Worm (Caenorhabditis elegans): Measurements from ENCODE around the gene T07C12.10.
"Not testable (repeated sequence)": the region's sequence is repeated elsewhere in the genome, so short reads cannot be mapped to it uniquely, and the experiment has no call there.

The T07C12.10 gene

DNA sequence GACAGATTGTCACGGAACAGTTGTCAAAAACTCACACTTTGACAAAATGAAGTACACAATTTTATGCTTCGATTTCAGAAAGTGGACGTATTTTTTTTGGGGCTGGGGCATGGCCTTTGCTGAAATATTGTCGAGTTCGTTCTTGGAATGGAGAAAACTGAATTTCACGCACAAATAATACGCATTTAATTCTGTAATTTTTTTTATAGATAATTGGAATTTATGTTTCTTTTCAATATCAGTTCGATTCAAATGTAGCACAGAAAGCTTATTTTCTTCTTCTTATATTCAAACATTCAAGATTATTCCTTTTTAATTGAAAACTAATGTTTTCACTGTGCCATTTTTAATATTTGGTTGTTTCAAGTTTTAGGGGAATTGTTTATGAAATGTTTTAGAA lies at the start of gene T07C12.10:
Gene T07C12.10 (minus strand): TSS at position 101 of the 400 bp plus-strand sequence.
- no peak for TF ChIP-seq ceh-14 (tag; optimal IDR thresholded peaks at IDR 0.05)
- TF ChIP-seq ceh-30 (tag; optimal IDR thresholded peaks at IDR 0.05): no peak
- no peak for TF ChIP-seq eyg-1 (tag; optimal IDR thresholded peaks at IDR 0.05)
- TF ChIP-seq ceh-2 (tag; optimal IDR thresholded peaks at IDR 0.05): no peak
- TF ChIP-seq tbx-7 (tag; optimal IDR thresholded peaks at IDR 0.05): no peak
- TF ChIP-seq ttx-3 (tag; optimal IDR thresholded peaks at IDR 0.05): no peak
- TF ChIP-seq elt-4 (tag; optimal IDR thresholded peaks at IDR 0.05): no peak
- no peak for TF ChIP-seq hlh-13 (GFP tag; optimal IDR thresholded peaks at IDR 0.05)
- no peak for TF ChIP-seq lim-6 (tag; optimal IDR thresholded peaks at IDR 0.05)
- no peak for TF ChIP-seq ceh-31 (tag; optimal IDR thresholded peaks at IDR 0.05)
- TF ChIP-seq ztf-16 (tag; optimal IDR thresholded peaks at IDR 0.05): no peak
- TF ChIP-seq nhr-11 (tag; optimal IDR thresholded peaks at IDR 0.05): no peak
- TF ChIP-seq hlh-30 (tag; optimal IDR thresholded peaks at IDR 0.05; ENCODE audit: insufficient read depth): no peak

DNA sequence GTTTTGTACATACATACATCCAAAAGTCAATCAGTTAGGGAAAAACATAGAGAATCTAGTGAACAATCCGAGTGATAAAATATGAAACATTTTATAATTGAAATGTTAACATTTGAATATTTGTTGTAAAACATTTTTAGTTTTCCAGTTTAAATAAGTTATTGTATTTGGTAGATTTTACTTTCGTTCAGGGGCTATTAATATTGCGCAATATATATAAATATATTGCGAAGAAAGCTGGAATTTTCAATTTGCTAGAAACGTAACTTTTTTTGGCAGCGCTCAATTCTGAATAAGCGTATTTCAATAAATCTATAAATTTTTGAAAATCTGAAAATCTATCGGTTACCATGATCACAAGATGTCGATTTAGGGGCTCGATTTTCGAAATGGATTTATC lies 47.2 kb upstream of the T07C12.10 start:
- TF ChIP-seq zip-5 (tag; optimal IDR thresholded peaks at IDR 0.05) (no peak), nfya-1 (tag; optimal IDR thresholded peaks at IDR 0.05) (no peak), ceh-24 (tag; optimal IDR thresholded peaks at IDR 0.05) (no peak), pat-9 (tag; optimal IDR thresholded peaks at IDR 0.05) (no peak), ceh-2 (tag; optimal IDR thresholded peaks at IDR 0.05) (no peak), ceh-6 (GFP tag; optimal IDR thresholded peaks at IDR 0.05) (no peak), madf-2 (tag; optimal IDR thresholded peaks at IDR 0.05) (no peak), hlh-30 (tag; optimal IDR thresholded peaks at IDR 0.05; ENCODE audit: insufficient read depth) (no peak), ama-1 (optimal IDR thresholded peaks at IDR 0.05) (no peak), elt-4 (tag; optimal IDR thresholded peaks at IDR 0.05) (no peak), mec-3 (tag; optimal IDR thresholded peaks at IDR 0.05; ENCODE audit: borderline replicate concordance) (no peak), nhr-11 (tag; optimal IDR thresholded peaks at IDR 0.05) (no peak), eyg-1 (tag; optimal IDR thresholded peaks at IDR 0.05) (no peak), F13H6.1 (tag; optimal IDR thresholded peaks at IDR 0.05) (no peak), hlh-13 (GFP tag; optimal IDR thresholded peaks at IDR 0.05) (no peak), pqm-1 (tag; optimal IDR thresholded peaks at IDR 0.05) (no peak), Y22D7AL.16 (tag; optimal IDR thresholded peaks at IDR 0.05) (no peak)

ce11 chrV:10006374-10006773 lies 46.1 kb upstream of the T07C12.10 start:
- TF ChIP-seq ceh-24 (tag; optimal IDR thresholded peaks at IDR 0.05) (no peak), lim-6 (tag; optimal IDR thresholded peaks at IDR 0.05) (no peak), ceh-2 (tag; optimal IDR thresholded peaks at IDR 0.05) (no peak), npax-4 (tag; optimal IDR thresholded peaks at IDR 0.05) (no peak), unc-42 (tag; optimal IDR thresholded peaks at IDR 0.05) (no peak), dmd-4 (tag; optimal IDR thresholded peaks at IDR 0.05; ENCODE audit: borderline replicate concordance) (no peak), T23F11.4 (GFP tag; optimal IDR thresholded peaks at IDR 0.05) (no peak), C38D4.7 (GFP tag; optimal IDR thresholded peaks at IDR 0.05) (no peak), nfya-1 (tag; optimal IDR thresholded peaks at IDR 0.05) (no peak), tbx-2 (tag; optimal IDR thresholded peaks at IDR 0.05) (no peak), odd-2 (tag; optimal IDR thresholded peaks at IDR 0.05) (no peak), ceh-48 (tag; optimal IDR thresholded peaks at IDR 0.05) (no peak), ceh-22 (tag; optimal IDR thresholded peaks at IDR 0.05) (no peak), K09A11.1 (tag; optimal IDR thresholded peaks at IDR 0.05; ENCODE audit: insufficient read depth) (no peak), Y22D7AL.16 (tag; optimal IDR thresholded peaks at IDR 0.05) (no peak), lin-11 (tag; optimal IDR thresholded peaks at IDR 0.05) (no peak)

- TF ChIP-seq ref-2, ceh-22, hlh-6 (tag; optimal IDR thresholded peaks at IDR 0.05): not testable (repeated sequence)
Observed at ce11 chrV:10004048-10004761, 43.9 kb upstream of the T07C12.10 start, which contains the start of gene uda-1. Gene uda-1, plus strand, starts transcription at chrV:10004755.
